Fruit fly (Drosophila melanogaster): Measurements from ENCODE around the gene Trx2.

Gene Trx2

DNA sequence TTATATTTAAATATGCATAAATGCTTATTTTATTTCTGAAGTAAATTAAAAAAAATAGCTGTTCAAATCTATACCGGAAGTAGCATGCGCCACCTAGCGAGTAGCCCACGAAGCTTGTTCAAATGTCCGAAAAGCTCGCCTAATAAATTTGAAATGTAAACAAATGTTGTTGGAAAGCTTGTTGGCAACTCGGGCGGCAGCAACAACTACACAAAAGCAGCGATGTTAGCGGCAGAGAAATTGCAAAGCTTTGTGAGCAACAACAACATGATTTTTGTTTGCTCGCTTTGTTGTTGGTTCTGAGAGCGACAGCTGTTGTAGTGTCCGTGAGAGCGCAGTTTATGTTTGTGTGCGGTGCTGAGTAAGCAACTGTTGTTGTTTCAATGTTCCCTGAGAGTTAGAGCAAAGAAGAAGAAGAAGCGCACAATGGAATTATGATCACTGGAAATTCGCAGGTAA, 45.5 kb upstream of the Trx2 start (continued):
- TF ChIP-seq CG9817 (tag; optimal IDR thresholded peaks at IDR 0.05), result peak; percentile 97
- peak; percentile 100 for TF ChIP-seq CG3838 (GFP tag; optimal IDR thresholded peaks at IDR 0.05)
- no peak for TF ChIP-seq ab (GFP tag; optimal IDR thresholded peaks at IDR 0.05)
- TF ChIP-seq Camta (GFP tag; optimal IDR thresholded peaks at IDR 0.05), result peak; percentile 97
- peak; percentile 81 for TF ChIP-seq CG3995 (GFP tag; optimal IDR thresholded peaks at IDR 0.05)
- peak; percentile 84 for TF ChIP-seq MBD-R2 (GFP tag; IDR thresholded peaks at IDR 0.05)
- TF ChIP-seq az2 (GFP tag; optimal IDR thresholded peaks at IDR 0.05), result peak; percentile 95
- TF ChIP-seq salm (tag; optimal IDR thresholded peaks at IDR 0.05), result peak; percentile 97
- peak; percentile 100 for TF ChIP-seq ci (GFP tag; IDR thresholded peaks at IDR 0.05)
- peak; percentile 89 for TF ChIP-seq Ptx1 (GFP tag; IDR thresholded peaks at IDR 0.05)
- peak; percentile 95 for TF ChIP-seq Adf1 (GFP tag; IDR thresholded peaks at IDR 0.05)
- peak; percentile 96 for TF ChIP-seq CG15514 (GFP tag; optimal IDR thresholded peaks at IDR 0.05)
- TF ChIP-seq lmd (GFP tag; IDR thresholded peaks at IDR 0.05), result peak; percentile 80
- TF ChIP-seq jing (GFP tag; optimal IDR thresholded peaks at IDR 0.05), result peak; percentile 86
- peak; percentile 90 for TF ChIP-seq CG10565 (GFP tag; optimal IDR thresholded peaks at IDR 0.05)
- peak; percentile 96 for TF ChIP-seq NC2β (GFP tag; optimal IDR thresholded peaks at IDR 0.05)
- TF ChIP-seq inv (GFP tag; IDR thresholded peaks at IDR 0.05; ENCODE audit: partially characterized antibody), result no peak
- peak; percentile 91 for TF ChIP-seq dati (GFP tag; IDR thresholded peaks at IDR 0.05)
- TF ChIP-seq CG6813 (GFP tag; optimal IDR thresholded peaks at IDR 0.05), result peak; percentile 100
- TF ChIP-seq CG12659 (GFP tag; optimal IDR thresholded peaks at IDR 0.05), result peak; percentile 99
- TF ChIP-seq bcd (GFP tag; optimal IDR thresholded peaks at IDR 0.05), result peak; percentile 99
- no peak for TF ChIP-seq CG1832 (GFP tag; optimal IDR thresholded peaks at IDR 0.05)
- TF ChIP-seq CG11504 (tag; optimal IDR thresholded peaks at IDR 0.05), result peak; percentile 95
- peak; percentile 90 for TF ChIP-seq nmo (GFP tag; optimal IDR thresholded peaks at IDR 0.05)
- TF ChIP-seq PHDP (tag; optimal IDR thresholded peaks at IDR 0.05), result peak; percentile 99
- peak; percentile 72; the same call in 1 of the 2 replicates for TF ChIP-seq Poxn (GFP tag; IDR thresholded peaks at IDR 0.05)
- peak; percentile 100 for TF ChIP-seq CG34376 (GFP tag; optimal IDR thresholded peaks at IDR 0.05)
- TF ChIP-seq rib (GFP tag; IDR thresholded peaks at IDR 0.05), result peak; percentile 87
- TF ChIP-seq stwl (tag; optimal IDR thresholded peaks at IDR 0.05), result peak; percentile 69
- TF ChIP-seq prd (optimal IDR thresholded peaks at IDR 0.05), result no peak
- TF ChIP-seq prd (GFP tag; IDR thresholded peaks at IDR 0.05), result peak; percentile 72
- TF ChIP-seq eve (GFP tag; optimal IDR thresholded peaks at IDR 0.05), result peak in 1 of 2 experiments; percentile 72
- TF ChIP-seq aop (GFP tag; IDR thresholded peaks at IDR 0.05), result peak; percentile 78
- TF ChIP-seq Ada2b (GFP tag; IDR thresholded peaks at IDR 0.05), result peak; percentile 88; the same call in 1 of the 2 replicates
- TF ChIP-seq CG17802 (tag; optimal IDR thresholded peaks at IDR 0.05), result peak; percentile 91
- TF ChIP-seq Gug (GFP tag; IDR thresholded peaks at IDR 0.05), result peak; percentile 65; the same call in 3 of the 4 replicates
- TF ChIP-seq wor (GFP tag; IDR thresholded peaks at IDR 0.05), result peak; percentile 84
- peak; percentile 100 for TF ChIP-seq Fer1 (GFP tag; optimal IDR thresholded peaks at IDR 0.05)
- TF ChIP-seq hkb (optimal IDR thresholded peaks at IDR 0.05), result no peak
- TF ChIP-seq hkb (GFP tag; IDR thresholded peaks at IDR 0.05), result peak; percentile 99
- peak; percentile 93 for TF ChIP-seq CG34422 (GFP tag; IDR thresholded peaks at IDR 0.05)
- peak; percentile 100 for TF ChIP-seq lab (GFP tag; optimal IDR thresholded peaks at IDR 0.05)
- peak; percentile 96 for TF ChIP-seq CG1647 (GFP tag; optimal IDR thresholded peaks at IDR 0.05)
- TF ChIP-seq CG13775 (GFP tag; optimal IDR thresholded peaks at IDR 0.05), result peak; percentile 96
- peak; percentile 99 for TF ChIP-seq ash1 (GFP tag; optimal IDR thresholded peaks at IDR 0.05)
- peak; percentile 62 for TF ChIP-seq Sry-δ (GFP tag; optimal IDR thresholded peaks at IDR 0.05)
- peak; percentile 86 for TF ChIP-seq corto (GFP tag; optimal IDR thresholded peaks at IDR 0.05)
- peak; percentile 100 for TF ChIP-seq HHEX (GFP tag; optimal IDR thresholded peaks at IDR 0.05)
- peak; percentile 90 for TF ChIP-seq CG3847 (GFP tag; IDR thresholded peaks at IDR 0.05)
- peak; percentile 90 for TF ChIP-seq CG31224 (GFP tag; IDR thresholded peaks at IDR 0.05)
- TF ChIP-seq chinmo (GFP tag; IDR thresholded peaks at IDR 0.05; ENCODE audit: partially characterized antibody), result peak; percentile 92; the same call in 3 of the 4 replicates
